Fruit fly (Drosophila melanogaster) whole organism, wandering third instar larva: Measurements from ENCODE around the gene CG15043.
A peak's percentile ranks its signal among the peaks of the same experiment; 100 is the strongest.

Source experiments
- Abd-B ChIP-seq: fragments of >200 bp; optimal IDR thresholded peaks from 2 replicates; lab custom pipeline; 2017; ENCODE audit warnings: missing biosample characterization, missing genetic modification characterization
- CG32264 ChIP-seq: fragments of 200-800 bp; sonication (Bioruptor generic); optimal IDR thresholded peaks from 2 replicates; lab custom pipeline; 2016; ENCODE audit warnings: missing biosample characterization, missing genetic modification characterization
- CG9705 ChIP-seq: fragments of 200-800 bp; sonication (Bioruptor generic); optimal IDR thresholded peaks from 2 replicates; lab custom pipeline; 2018; ENCODE audit warnings: missing biosample characterization, mild to moderate bottlenecking, missing genetic modification characterization
- CrebA ChIP-seq: fragments of 200-800 bp; sonication (Bioruptor generic); optimal IDR thresholded peaks from 2 replicates; lab custom pipeline; 2016; ENCODE audit warnings: missing biosample characterization, mild to moderate bottlenecking, missing genetic modification characterization, borderline replicate concordance
- Dfd ChIP-seq: fragments of >200 bp; optimal IDR thresholded peaks from 2 replicates; lab custom pipeline; 2017; ENCODE audit warnings: missing biosample characterization, missing genetic modification characterization
- Dif ChIP-seq: fragments of 200-275, 200-300 bp; sonication (Bioruptor generic); optimal IDR thresholded peaks from 2 replicates; lab custom pipeline; 2018; ENCODE audit warnings: missing biosample characterization, missing genetic modification characterization; ENCODE audit not compliant: partially characterized antibody
- GATAd ChIP-seq: sonication (Bioruptor generic); optimal IDR thresholded peaks from 2 replicates; lab custom pipeline; 2016; ENCODE audit warnings: missing biosample characterization, missing genetic modification characterization
- HLH106 ChIP-seq: fragments of 200-800 bp; optimal IDR thresholded peaks from 3 replicates; lab custom pipeline; 2019; ENCODE audit warnings: missing biosample characterization, mild to moderate bottlenecking, missing genetic modification characterization, moderate library complexity
- Hnf4 ChIP-seq: fragments of 200-800 bp; sonication (Bioruptor generic); optimal IDR thresholded peaks from 2 replicates; lab custom pipeline; 2016; ENCODE audit warnings: missing biosample characterization, mild to moderate bottlenecking, missing genetic modification characterization
- Hr78 ChIP-seq: fragments of >200 bp; optimal IDR thresholded peaks from 2 replicates; lab custom pipeline; 2017; ENCODE audit warnings: missing biosample characterization, missing genetic modification characterization
- Hr83 ChIP-seq: fragments of 200-300 bp; sonication (Bioruptor generic); optimal IDR thresholded peaks from 2 replicates; lab custom pipeline; 2016; ENCODE audit warnings: missing biosample characterization, mild to moderate bottlenecking, missing genetic modification characterization, moderate library complexity; ENCODE audit not compliant: poor library complexity, severe bottlenecking
- Jra ChIP-seq: sonication (Bioruptor generic); optimal IDR thresholded peaks from 2 replicates; lab custom pipeline; 2016; ENCODE audit warnings: missing biosample characterization, missing genetic modification characterization
- Mio ChIP-seq: sonication (Bioruptor generic); optimal IDR thresholded peaks from 2 replicates; lab custom pipeline; 2016; ENCODE audit warnings: missing biosample characterization, missing genetic modification characterization
- Myc ChIP-seq: fragments of >200 bp; optimal IDR thresholded peaks from 2 replicates; lab custom pipeline; 2017
- N ChIP-seq: fragments of >200 bp; optimal IDR thresholded peaks from 2 replicates; lab custom pipeline; 2018; ENCODE audit warnings: missing biosample characterization, missing external identifiers, missing genetic modification characterization
- OdsH ChIP-seq: fragments of 200-800 bp; sonication (Bioruptor generic); optimal IDR thresholded peaks from 2 replicates; lab custom pipeline; 2016; ENCODE audit warnings: missing biosample characterization, mild to moderate bottlenecking, missing genetic modification characterization
- Rel ChIP-seq, 2 experiments: fragments of 200-800 bp; sonication (Bioruptor generic) in 1 of 2; optimal IDR thresholded peaks; 2 replicates in 1 of 2; 3 replicates in 1 of 2; lab custom pipeline; 2016 to 2019; ENCODE audit warnings: mild to moderate bottlenecking in 2 of 2, missing biosample characterization in 2 of 2, missing genetic modification characterization in 2 of 2, moderate library complexity in 1 of 2
- Sp1 ChIP-seq: fragments of 200-800 bp; sonication (Bioruptor generic); optimal IDR thresholded peaks from 3 replicates; lab custom pipeline; 2019; ENCODE audit warnings: missing biosample characterization, mild to moderate bottlenecking, missing genetic modification characterization, moderate library complexity
- Vsx2 ChIP-seq: fragments of 200-300, 225-300 bp; sonication (Bioruptor generic); optimal IDR thresholded peaks from 2 replicates; lab custom pipeline; 2018; ENCODE audit warnings: missing biosample characterization, missing genetic modification characterization; ENCODE audit not compliant: partially characterized antibody
- br ChIP-seq: fragments of 200-800 bp; sonication (Bioruptor generic); optimal IDR thresholded peaks from 2 replicates; lab custom pipeline; 2016; ENCODE audit warnings: missing biosample characterization, missing genetic modification characterization
- brk ChIP-seq: fragments of 200-800 bp; sonication (Bioruptor generic); optimal IDR thresholded peaks from 2 replicates; lab custom pipeline; 2016; ENCODE audit warnings: missing biosample characterization, mild to moderate bottlenecking, missing genetic modification characterization
- dl ChIP-seq, 2 experiments: fragments of 175-275, 200-275 bp in 1 of 2; fragments of 200-275 bp in 1 of 2; sonication (Bioruptor generic); optimal IDR thresholded peaks; lab custom pipeline; 2018; ENCODE audit warnings: mild to moderate bottlenecking in 2 of 2, missing biosample characterization in 2 of 2, missing genetic modification characterization in 2 of 2, moderate library complexity in 2 of 2; ENCODE audit not compliant: partially characterized antibody in 2 of 2, insufficient read depth in 1 of 2
- dmrt93B ChIP-seq: fragments of 200-800 bp; sonication (Bioruptor generic); optimal IDR thresholded peaks from 2 replicates; lab custom pipeline; 2018; ENCODE audit warnings: missing biosample characterization, mild to moderate bottlenecking, missing genetic modification characterization
- dsf ChIP-seq: sonication (Bioruptor generic); optimal IDR thresholded peaks from 2 replicates; lab custom pipeline; 2016; ENCODE audit warnings: missing biosample characterization, missing genetic modification characterization, borderline replicate concordance
- ey ChIP-seq: fragments of 200-800 bp; sonication (Bioruptor generic); optimal IDR thresholded peaks from 2 replicates; lab custom pipeline; 2016; ENCODE audit warnings: missing biosample characterization, missing genetic modification characterization
- foxo ChIP-seq, 2 experiments: fragments of 200-800 bp; sonication (Bioruptor generic); optimal IDR thresholded peaks; 2 replicates in 1 of 2; 3 replicates in 1 of 2; lab custom pipeline; 2016 to 2017; ENCODE audit warnings: missing biosample characterization in 2 of 2, missing genetic modification characterization in 2 of 2
- fru ChIP-seq: fragments of 200-800 bp; sonication (Bioruptor generic); optimal IDR thresholded peaks from 3 replicates; lab custom pipeline; 2016; ENCODE audit warnings: missing biosample characterization, mild to moderate bottlenecking, missing genetic modification characterization
- h ChIP-seq: fragments of 200-800 bp; sonication (Bioruptor generic); optimal IDR thresholded peaks from 3 replicates; lab custom pipeline; 2016; ENCODE audit warnings: missing biosample characterization, mild to moderate bottlenecking, missing genetic modification characterization
- jim ChIP-seq: fragments of 175-275, 200-325 bp; sonication (Bioruptor generic); optimal IDR thresholded peaks from 2 replicates; lab custom pipeline; 2016; ENCODE audit warnings: missing biosample characterization, mild to moderate bottlenecking, missing genetic modification characterization
- lola ChIP-seq: fragments of >200 bp; optimal IDR thresholded peaks from 2 replicates; lab custom pipeline; 2017; ENCODE audit warnings: missing biosample characterization, missing genetic modification characterization
- pan ChIP-seq: fragments of >200 bp; optimal IDR thresholded peaks from 2 replicates; lab custom pipeline; 2017
- psq ChIP-seq: fragments of 200-800 bp; sonication (Bioruptor generic); optimal IDR thresholded peaks from 3 replicates; lab custom pipeline; 2017; ENCODE audit warnings: missing biosample characterization, mild to moderate bottlenecking, missing genetic modification characterization, moderate library complexity
- rgr ChIP-seq: fragments of 200-800 bp; sonication (Bioruptor generic); optimal IDR thresholded peaks from 3 replicates; lab custom pipeline; 2016; ENCODE audit warnings: missing biosample characterization, mild to moderate bottlenecking, missing genetic modification characterization
- sage ChIP-seq: fragments of 200-800 bp; sonication (Bioruptor generic); optimal IDR thresholded peaks from 2 replicates; lab custom pipeline; 2016; ENCODE audit warnings: missing biosample characterization, mild to moderate bottlenecking, missing genetic modification characterization
- sv ChIP-seq: fragments of 200-800 bp; sonication (Bioruptor generic); optimal IDR thresholded peaks from 3 replicates; lab custom pipeline; 2016; ENCODE audit warnings: missing biosample characterization, missing genetic modification characterization
- tai ChIP-seq: sonication (Bioruptor generic); optimal IDR thresholded peaks from 2 replicates; lab custom pipeline; 2016; ENCODE audit warnings: missing biosample characterization, missing genetic modification characterization
- usp ChIP-seq: fragments of >200 bp; optimal IDR thresholded peaks from 2 replicates; lab custom pipeline; 2017; ENCODE audit warnings: missing biosample characterization, missing genetic modification characterization
- woc ChIP-seq: sonication (Bioruptor generic); optimal IDR thresholded peaks from 2 replicates; lab custom pipeline; 2016; ENCODE audit warnings: missing biosample characterization, mild to moderate bottlenecking, missing genetic modification characterization

CG15043 gene

DNA sequence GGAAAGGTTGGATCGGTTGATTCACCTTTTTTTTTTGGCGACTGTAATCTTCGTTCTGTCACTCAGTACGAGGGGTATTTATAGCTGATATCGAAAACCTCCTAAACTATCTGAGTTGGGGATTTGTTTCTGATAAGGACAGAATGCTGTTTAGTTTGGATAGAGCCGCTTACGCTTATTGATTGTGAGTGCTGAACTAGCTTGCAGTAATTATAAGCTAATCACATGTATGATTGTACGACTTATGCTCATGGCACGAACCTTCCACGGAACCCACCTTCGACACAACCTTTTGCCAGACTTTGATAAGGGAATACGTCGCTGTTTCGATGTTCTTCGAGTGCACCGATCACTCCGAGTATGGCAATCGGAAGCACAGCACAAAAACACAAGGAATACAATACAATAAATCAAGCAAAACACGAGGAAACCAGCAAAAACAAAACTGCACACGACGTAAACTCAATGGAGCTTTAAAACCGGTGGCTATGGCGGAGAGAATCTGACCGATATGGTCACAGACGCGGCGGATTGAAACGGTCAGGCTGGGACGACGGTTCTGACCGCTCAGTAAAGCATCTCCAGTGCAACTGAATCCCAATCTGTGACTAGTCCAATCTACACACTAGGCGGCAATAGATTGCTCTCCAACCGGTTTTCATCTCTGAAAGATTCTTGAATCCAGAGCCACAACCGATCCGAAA, 7.5 kb downstream of the CG15043 start, which contains the start of gene psh:
TSS of gene psh (minus strand) at position 566 of the 704 bp plus-strand sequence.
- TF ChIP-seq sage: no peak
- TF ChIP-seq foxo (GFP tag; optimal IDR thresholded peaks at IDR 0.05; lab: Kevin White, UChicago): peak in 1 of 2 experiments; percentile 19
- no peak for TF ChIP-seq Hr78 (GFP tag; lab: Kevin White, UChicago)
- TF ChIP-seq jim (GFP tag; lab: Kevin White, UChicago): no peak
- no peak for TF ChIP-seq Myc
- TF ChIP-seq CrebA (GFP tag; lab: Kevin White, UChicago): no peak
- no peak for TF ChIP-seq lola
- no peak for TF ChIP-seq br

DNA sequence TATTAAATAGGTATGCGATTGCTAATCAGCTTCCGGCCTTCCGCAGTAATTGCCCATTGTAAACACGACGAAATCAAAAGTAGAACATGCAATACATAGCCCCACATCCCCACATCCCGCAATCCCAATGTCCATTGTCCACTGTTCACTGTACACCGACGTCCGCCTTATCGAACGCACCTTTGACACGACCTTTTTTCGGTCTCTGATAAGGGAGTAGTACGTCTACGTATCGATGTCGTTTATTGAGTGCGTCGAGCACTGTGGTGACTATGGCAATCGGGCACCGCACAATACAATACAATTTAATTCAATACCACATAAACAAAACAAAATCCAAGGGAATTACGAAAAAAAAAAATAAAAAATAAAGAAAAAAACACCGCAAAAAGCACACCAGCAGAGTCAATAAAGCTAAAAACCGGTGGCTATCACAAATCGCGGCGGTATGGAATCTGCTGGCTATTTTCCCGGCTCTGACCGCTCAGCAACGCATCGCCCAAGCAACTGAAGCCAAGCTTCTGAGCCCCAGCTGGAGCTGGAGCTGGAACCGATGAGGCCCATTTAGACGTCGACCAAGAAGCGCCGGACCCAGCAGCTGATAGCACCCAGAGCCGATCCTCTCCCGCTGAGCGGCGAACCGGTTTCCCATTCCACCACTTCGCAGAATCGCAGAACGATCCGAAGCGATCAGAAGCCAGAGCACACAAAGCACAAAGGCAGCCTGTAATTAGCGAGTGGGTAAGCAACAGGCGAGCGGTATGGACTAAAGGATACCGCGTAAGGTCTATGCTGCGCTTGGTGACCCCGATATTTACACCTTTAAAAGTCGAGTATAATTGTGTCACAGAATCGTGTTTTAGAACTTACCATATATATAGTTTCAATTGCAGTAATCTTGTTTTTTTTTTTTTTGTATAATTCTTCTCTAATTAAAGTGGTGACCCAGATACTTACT, 10.4 kb downstream of the CG15043 start, which contains the start of gene Hayan:
TSS of gene Hayan (minus strand) at position 512 of the 958 bp plus-strand sequence.
- TF ChIP-seq psq (GFP tag; lab: Kevin White, UChicago): no peak
- no peak for TF ChIP-seq CG32264 (GFP tag; lab: Kevin White, UChicago)
- TF ChIP-seq dsf (GFP tag; lab: Kevin White, UChicago): no peak
- no peak for TF ChIP-seq ey (GFP tag; lab: Kevin White, UChicago)
- TF ChIP-seq rgr (GFP tag; lab: Kevin White, UChicago): no peak
- no peak for TF ChIP-seq Jra (GFP tag; lab: Kevin White, UChicago)
- no peak for TF ChIP-seq CrebA (GFP tag; lab: Kevin White, UChicago)
- peak; percentile 53 for TF ChIP-seq br
- TF ChIP-seq h: peak; percentile 31
- TF ChIP-seq dl (GFP tag; optimal IDR thresholded peaks at IDR 0.05; lab: Kevin White, UChicago; ENCODE audit: insufficient read depth in 1 of 2, partially characterized antibody in 2 of 2): peak in 1 of 2 experiments; percentile 12
- TF ChIP-seq woc: peak; percentile 82
- TF ChIP-seq jim (GFP tag; lab: Kevin White, UChicago): no peak
- TF ChIP-seq Sp1 (GFP tag; lab: Kevin White, UChicago): peak; percentile 69
- TF ChIP-seq Hnf4 (GFP tag; lab: Kevin White, UChicago): peak; percentile 19
- TF ChIP-seq tai (GFP tag; lab: Kevin White, UChicago): no peak
- no peak for TF ChIP-seq pan (lab: Kevin White, UChicago)
- TF ChIP-seq OdsH: no peak
- no peak for TF ChIP-seq sv
- TF ChIP-seq dmrt93B (GFP tag; lab: Kevin White, UChicago): no peak
- no peak for TF ChIP-seq Dfd
- no peak for TF ChIP-seq CG9705 (GFP tag; lab: Kevin White, UChicago)
- TF ChIP-seq Dif (GFP tag; lab: Kevin White, UChicago): peak; percentile 78
- TF ChIP-seq N (GFP tag; lab: Kevin White, UChicago): no peak
- no peak for TF ChIP-seq Myc
- peak; percentile 12 for TF ChIP-seq Hr83 (GFP tag; lab: Kevin White, UChicago)
- peak; percentile 79 for TF ChIP-seq Vsx2 (GFP tag; lab: Kevin White, UChicago)
- no peak for TF ChIP-seq lola
- no peak for TF ChIP-seq Mio (GFP tag; lab: Kevin White, UChicago)
- TF ChIP-seq Hr78 (GFP tag; lab: Kevin White, UChicago): no peak
- TF ChIP-seq GATAd: no peak
- no peak for TF ChIP-seq Abd-B
- TF ChIP-seq foxo (GFP tag; optimal IDR thresholded peaks at IDR 0.05; lab: Kevin White, UChicago): no peak
- no peak for TF ChIP-seq HLH106 (tag; lab: Kevin White, UChicago)
- TF ChIP-seq usp: no peak
- TF ChIP-seq fru (GFP tag; lab: Kevin White, UChicago): peak; percentile 45
- TF ChIP-seq brk (GFP tag; lab: Kevin White, UChicago): no peak
- no peak for TF ChIP-seq Rel (GFP tag; optimal IDR thresholded peaks at IDR 0.05; lab: Kevin White, UChicago)
- peak; percentile 89 for TF ChIP-seq Rel (tag; optimal IDR thresholded peaks at IDR 0.05; lab: Kevin White, UChicago)
- TF ChIP-seq sage: no peak
- TF ChIP-seq, all 38 proteins: peak for 11
